Fruit fly (Drosophila melanogaster) whole organism, embryonic: ENCODE data around the gene CG13653.
A peak's percentile ranks its signal among the peaks of the same experiment; 100 is the strongest.

Source experiments
- CG10431 ChIP-seq: fragments of 200-800 bp; sonication (Bioruptor generic); optimal IDR thresholded peaks from 3 replicates; lab custom pipeline; 2018; ENCODE audit warnings: missing biosample characterization, mild to moderate bottlenecking, missing genetic modification characterization
- CG10654 ChIP-seq: fragments of 200-800 bp; sonication (Bioruptor generic); optimal IDR thresholded peaks from 2 replicates; lab custom pipeline; 2016; ENCODE audit warnings: missing biosample characterization, missing genetic modification characterization
- CG11504 ChIP-seq: fragments of 200-800 bp; sonication (Bioruptor generic); optimal IDR thresholded peaks from 3 replicates; lab custom pipeline; 2019; ENCODE audit warnings: missing biosample characterization, mild to moderate bottlenecking, missing genetic modification characterization, moderate library complexity
- CG12299 ChIP-seq: fragments of 200-800 bp; sonication (Bioruptor generic); optimal IDR thresholded peaks from 2 replicates; lab custom pipeline; 2018; ENCODE audit warnings: missing biosample characterization, mild to moderate bottlenecking, missing genetic modification characterization
- CG12391 ChIP-seq: fragments of 200-800 bp; sonication (Bioruptor generic); optimal IDR thresholded peaks from 3 replicates; lab custom pipeline; 2018; ENCODE audit warnings: missing biosample characterization, mild to moderate bottlenecking, missing genetic modification characterization, moderate library complexity
- CG12942 ChIP-seq: fragments of 200-800 bp; sonication (Bioruptor generic); optimal IDR thresholded peaks from 3 replicates; lab custom pipeline; 2016; ENCODE audit warnings: missing biosample characterization, missing genetic modification characterization
- CG13424 ChIP-seq: fragments of 200-800 bp; sonication (Bioruptor generic); optimal IDR thresholded peaks from 2 replicates; lab custom pipeline; 2019; ENCODE audit warnings: missing biosample characterization, mild to moderate bottlenecking, missing genetic modification characterization, moderate library complexity
- CG14441 ChIP-seq: fragments of 200-800 bp; sonication (Bioruptor generic); IDR thresholded peaks from 2 replicates; pipeline ENCODE4 v1.3.6; 2022; ENCODE audit warnings: missing biosample characterization, missing genetic modification characterization
- CG15073 ChIP-seq: fragments of 200-800 bp; sonication (Bioruptor generic); optimal IDR thresholded peaks from 2 replicates; lab custom pipeline; 2016; ENCODE audit warnings: missing biosample characterization, missing genetic modification characterization
- CG17612 ChIP-seq: fragments of 200-800 bp; sonication (Bioruptor generic); IDR thresholded peaks from 2 replicates; pipeline ENCODE4 v1.3.6; 2022; ENCODE audit warnings: missing biosample characterization, missing genetic modification characterization
- CG17829 ChIP-seq: fragments of 200-800 bp; optimal IDR thresholded peaks from 2 replicates; lab custom pipeline; 2019; ENCODE audit warnings: missing biosample characterization, mild to moderate bottlenecking, missing genetic modification characterization, moderate library complexity
- CG2120 ChIP-seq: fragments of 200-800 bp; sonication (Bioruptor generic); optimal IDR thresholded peaks from 3 replicates; lab custom pipeline; 2016; ENCODE audit warnings: missing biosample characterization, missing genetic modification characterization
- CG2202 ChIP-seq: fragments of 200-800 bp; sonication (Bioruptor generic); optimal IDR thresholded peaks from 2 replicates; lab custom pipeline; 2018; ENCODE audit warnings: missing biosample characterization, mild to moderate bottlenecking, missing genetic modification characterization
- CG4617 ChIP-seq: fragments of 200-800 bp; sonication (Bioruptor generic); optimal IDR thresholded peaks from 3 replicates; lab custom pipeline; 2016; ENCODE audit warnings: missing biosample characterization, missing genetic modification characterization, borderline replicate concordance
- CG6272 ChIP-seq: fragments of 200-800 bp; sonication (Bioruptor generic); IDR thresholded peaks from 2 replicates; pipeline ENCODE4 v1.3.6; 2022; ENCODE audit warnings: missing biosample characterization, missing genetic modification characterization
- CrebB ChIP-seq: fragments of 200-800 bp; sonication (Bioruptor generic); optimal IDR thresholded peaks from 3 replicates; lab custom pipeline; 2018; ENCODE audit warnings: missing biosample characterization, mild to moderate bottlenecking, missing genetic modification characterization
- D19A ChIP-seq: fragments of 200-800 bp; optimal IDR thresholded peaks from 3 replicates; lab custom pipeline; 2019; ENCODE audit warnings: missing biosample characterization, mild to moderate bottlenecking, missing genetic modification characterization, moderate library complexity
- Dfd ChIP-seq, 2 experiments: fragments of >200 bp; optimal IDR thresholded peaks; 2 replicates each; lab custom pipeline; 2017; ENCODE audit warnings: missing biosample characterization in 2 of 2, missing genetic modification characterization in 2 of 2
- Dp ChIP-seq: fragments of 200-800 bp; sonication (Bioruptor generic); optimal IDR thresholded peaks from 2 replicates; lab custom pipeline; 2018; ENCODE audit warnings: missing biosample characterization, mild to moderate bottlenecking, missing genetic modification characterization, moderate library complexity
- GATAe ChIP-seq: fragments of 200-800 bp; sonication (Bioruptor generic); conservative IDR thresholded peaks from 2 replicates; pipeline ENCODE4 v1.3.6; 2022; ENCODE audit warnings: missing biosample characterization, missing genetic modification characterization
- H2.0 ChIP-seq: fragments of 200-800 bp; sonication (Bioruptor generic); IDR thresholded peaks from 2 replicates; pipeline ENCODE4 v1.3.6; 2022; ENCODE audit warnings: missing biosample characterization, missing genetic modification characterization
- HmgZ ChIP-seq: fragments of 200-800 bp; sonication (Bioruptor generic); optimal IDR thresholded peaks from 2 replicates; lab custom pipeline; 2018; ENCODE audit warnings: missing biosample characterization, mild to moderate bottlenecking, missing genetic modification characterization
- Kr ChIP-seq: fragments of 200-800 bp; sonication (Bioruptor generic); optimal IDR thresholded peaks from 2 replicates; lab custom pipeline; 2017; ENCODE audit warnings: missing biosample characterization, mild to moderate bottlenecking, missing genetic modification characterization
- Lpt ChIP-seq: fragments of >200 bp; optimal IDR thresholded peaks from 2 replicates; lab custom pipeline; 2018; ENCODE audit warnings: missing biosample characterization, missing genetic modification characterization
- MBD-R2 ChIP-seq: fragments of 200-800 bp; sonication (Bioruptor generic); IDR thresholded peaks from 2 replicates; pipeline ENCODE4 v1.3.6; 2022; ENCODE audit warnings: missing biosample characterization, missing genetic modification characterization
- Max ChIP-seq: fragments of 200-800 bp; sonication (Bioruptor generic); optimal IDR thresholded peaks from 2 replicates; lab custom pipeline; 2016; ENCODE audit warnings: missing biosample characterization, mild to moderate bottlenecking, missing genetic modification characterization
- Rx ChIP-seq: fragments of 200-800 bp; sonication (Bioruptor generic); IDR thresholded peaks from 2 replicates; pipeline ENCODE4 v1.3.6; 2022; ENCODE audit warnings: missing biosample characterization, missing genetic modification characterization
- Six4 ChIP-seq: fragments of 200-800 bp; sonication (Bioruptor generic); optimal IDR thresholded peaks from 2 replicates; lab custom pipeline; 2016; ENCODE audit warnings: missing biosample characterization, missing genetic modification characterization
- Spps ChIP-seq: fragments of 200-800 bp; sonication (Bioruptor generic); optimal IDR thresholded peaks from 2 replicates; lab custom pipeline; 2018; ENCODE audit warnings: missing biosample characterization, mild to moderate bottlenecking, missing genetic modification characterization
- Sry-β ChIP-seq: fragments of 200-800 bp; sonication (Bioruptor generic); optimal IDR thresholded peaks from 2 replicates; lab custom pipeline; 2018; ENCODE audit warnings: missing biosample characterization, mild to moderate bottlenecking, missing genetic modification characterization, moderate library complexity
- Stat92E ChIP-seq, 3 experiments: fragments of >200 bp in 2 of 3; fragments of 200-800 bp in 1 of 3; sonication (Bioruptor generic) in 1 of 3; optimal IDR thresholded peaks; 2 replicates each; lab custom pipeline; 2017 to 2019; ENCODE audit warnings: missing biosample characterization in 3 of 3, missing genetic modification characterization in 3 of 3, mild to moderate bottlenecking in 1 of 3, moderate library complexity in 1 of 3
- Tbp ChIP-seq: fragments of >200 bp; optimal IDR thresholded peaks from 2 replicates; lab custom pipeline; 2018; ENCODE audit warnings: missing biosample characterization, missing genetic modification characterization
- ato ChIP-seq: fragments of 200-800 bp; sonication (Bioruptor generic); IDR thresholded peaks from 2 replicates; pipeline ENCODE4 v1.3.6; 2022; ENCODE audit warnings: missing biosample characterization, missing genetic modification characterization; ENCODE audit not compliant: partially characterized antibody
- dan ChIP-seq: fragments of 200-800 bp; sonication (Bioruptor generic); IDR thresholded peaks from 2 replicates; pipeline ENCODE4 v1.3.6; 2022; ENCODE audit warnings: missing biosample characterization, missing genetic modification characterization
- dati ChIP-seq: fragments of 200-800 bp; sonication (Bioruptor generic); IDR thresholded peaks from 2 replicates; pipeline ENCODE4 v1.3.6; 2022; ENCODE audit warnings: missing biosample characterization, missing genetic modification characterization
- eyg ChIP-seq: fragments of 200-800 bp; sonication (Bioruptor generic); optimal IDR thresholded peaks from 3 replicates; lab custom pipeline; 2016; ENCODE audit warnings: missing biosample characterization, missing genetic modification characterization
- fru ChIP-seq: fragments of >200 bp; optimal IDR thresholded peaks from 2 replicates; lab custom pipeline; 2017
- gem ChIP-seq: fragments of 200-800 bp; sonication (Bioruptor generic); optimal IDR thresholded peaks from 2 replicates; lab custom pipeline; 2019; ENCODE audit warnings: missing biosample characterization, mild to moderate bottlenecking, missing genetic modification characterization, moderate library complexity
- ind ChIP-seq: fragments of 200-800 bp; sonication (Bioruptor generic); optimal IDR thresholded peaks from 3 replicates; lab custom pipeline; 2016; ENCODE audit warnings: missing biosample characterization, missing genetic modification characterization
- ken ChIP-seq: fragments of 200-800 bp; sonication (Bioruptor generic); IDR thresholded peaks from 3 replicates; pipeline ENCODE4 v1.3.6; 2022; ENCODE audit warnings: missing biosample characterization, missing genetic modification characterization
- klu ChIP-seq: fragments of 200-800 bp; sonication (Bioruptor generic); IDR thresholded peaks from 2 replicates; pipeline ENCODE4 v1.3.6; 2022; ENCODE audit warnings: missing biosample characterization, missing genetic modification characterization
- org-1 ChIP-seq: fragments of 200-800 bp; sonication (Bioruptor generic); optimal IDR thresholded peaks from 2 replicates; lab custom pipeline; 2017; ENCODE audit warnings: missing biosample characterization, missing genetic modification characterization
- pros ChIP-seq: fragments of 200-800 bp; sonication (Bioruptor generic); optimal IDR thresholded peaks from 3 replicates; lab custom pipeline; 2019; ENCODE audit warnings: missing biosample characterization, mild to moderate bottlenecking, missing genetic modification characterization, moderate library complexity
- sim ChIP-seq: fragments of 200-800 bp; sonication (Bioruptor generic); IDR thresholded peaks from 2 replicates; pipeline ENCODE4 v1.3.6; 2022; ENCODE audit warnings: missing biosample characterization, missing genetic modification characterization
- slbo ChIP-seq: fragments of 200-800 bp; sonication (Bioruptor generic); IDR thresholded peaks from 2 replicates; pipeline ENCODE4 v1.3.6; 2022; ENCODE audit warnings: missing biosample characterization, missing genetic modification characterization
- slp2 ChIP-seq: fragments of 200-800 bp; sonication (Bioruptor generic); optimal IDR thresholded peaks from 2 replicates; lab custom pipeline; 2016; ENCODE audit warnings: missing biosample characterization, missing genetic modification characterization
- tll ChIP-seq, 2 experiments: fragments of 200-800 bp in 1 of 2; fragments of >200 bp in 1 of 2; sonication (Bioruptor generic) in 1 of 2; optimal IDR thresholded peaks; 2 replicates each; lab custom pipeline; 2017 to 2019; ENCODE audit warnings: missing biosample characterization in 2 of 2, missing genetic modification characterization in 2 of 2, mild to moderate bottlenecking in 1 of 2, moderate library complexity in 1 of 2
- trh ChIP-seq: fragments of 200-800 bp; sonication (Bioruptor generic); optimal IDR thresholded peaks from 2 replicates; lab custom pipeline; 2016; ENCODE audit warnings: missing biosample characterization, missing genetic modification characterization

The CG13653 gene

DNA sequence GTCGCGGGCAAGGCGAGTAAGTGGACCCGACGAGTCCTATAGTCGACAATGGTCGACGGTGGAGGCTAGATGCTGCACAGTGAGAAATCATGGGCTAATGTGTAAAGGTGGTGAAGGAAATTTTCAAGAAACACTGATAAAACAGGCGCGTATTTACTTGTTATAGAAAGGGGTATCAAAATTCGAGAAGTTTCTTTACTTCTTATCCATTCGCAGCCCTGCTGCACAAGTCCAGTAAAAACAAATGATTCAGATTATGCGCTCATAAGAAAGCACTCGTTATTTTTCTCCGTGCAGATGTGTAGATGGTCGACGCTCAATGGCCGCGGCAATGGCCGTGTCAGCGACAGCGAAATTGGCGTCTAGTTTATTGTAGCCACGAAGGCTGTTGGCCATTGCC is 18.8 kb upstream of the CG13653 start (continued):
- TF ChIP-seq Sry-β (GFP tag; lab: Kevin White, UChicago) (no peak), gem (tag; lab: Kevin White, UChicago) (peak; percentile 31)
- TF ChIP-seq, all 482 proteins: peak for 35

DNA sequence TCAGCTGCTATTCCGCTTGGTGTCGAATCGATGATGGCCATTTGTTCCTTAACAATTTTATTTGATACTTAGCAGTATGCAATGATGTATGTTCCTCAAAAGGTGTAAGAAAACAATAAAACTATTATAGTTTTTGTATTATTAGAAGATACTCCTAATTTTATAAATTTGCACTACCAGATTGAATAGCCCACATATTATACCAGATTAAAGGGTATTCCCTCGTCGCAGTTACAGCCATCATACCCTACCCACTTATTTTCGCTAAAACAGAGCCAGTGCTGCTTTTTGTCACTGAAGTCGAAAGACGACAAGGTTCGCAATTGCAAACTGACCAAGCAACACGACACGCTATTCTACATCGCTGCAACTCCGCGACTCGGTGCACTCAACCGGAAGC is 17.9 kb upstream of the CG13653 start:
- TF ChIP-seq Spps (tag; lab: Kevin White, UChicago) (no peak), D19A (tag; lab: Kevin White, UChicago) (peak; percentile 67)

dm6 chr3R:25178521-25178920 is 16.8 kb upstream of the CG13653 start:
- TF ChIP-seq CG12299 (tag; lab: Kevin White, UChicago) (no peak), H2.0 (GFP tag; lab: Robert Waterston, UW) (peak; percentile 79), CG10431 (GFP tag; lab: Kevin White, UChicago) (no peak), HmgZ (tag; lab: Kevin White, UChicago) (peak; percentile 9), MBD-R2 (GFP tag; lab: Robert Waterston, UW) (no peak), Six4 (GFP tag; lab: Kevin White, UChicago) (peak; percentile 5), klu (GFP tag; lab: Robert Waterston, UW) (0 out of 2 replicates have a peak, but pooled peaks have one; percentile 12), Kr (GFP tag; lab: Kevin White, UChicago) (no peak), CG17612 (GFP tag; lab: Robert Waterston, UW) (0 out of 2 replicates have a peak, but pooled peaks have one; percentile 16), sim (GFP tag; lab: Robert Waterston, UW) (no peak), ken (GFP tag; lab: Robert Waterston, UW) (peak; percentile 37; the same call in 1 of the 3 replicates), org-1 (GFP tag; lab: Kevin White, UChicago) (peak; percentile 22), CG14441 (GFP tag; lab: Robert Waterston, UW) (peak; percentile 63), Dp (no peak), dati (GFP tag; lab: Robert Waterston, UW) (no peak), dan (GFP tag; lab: Robert Waterston, UW) (peak; percentile 93), CG2120 (GFP tag; lab: Kevin White, UChicago) (peak; percentile 29), tll (GFP tag; optimal IDR thresholded peaks at IDR 0.05; lab: Kevin White, UChicago) (no peak), ind (no peak), CG10654 (GFP tag; lab: Kevin White, UChicago) (no peak), slbo (GFP tag; lab: Robert Waterston, UW) (peak; percentile 48), slp2 (no peak), CG12942 (GFP tag; lab: Kevin White, UChicago) (peak; percentile 62), fru (lab: Kevin White, UChicago) (no peak), CG12391 (tag; lab: Kevin White, UChicago) (peak; percentile 81), Max (GFP tag; lab: Kevin White, UChicago) (peak; percentile 28), ato (GFP tag; lab: Robert Waterston, UW) (no peak), Tbp (GFP tag; lab: Kevin White, UChicago) (no peak), Lpt (GFP tag; lab: Kevin White, UChicago) (no peak), Dfd (GFP tag; optimal IDR thresholded peaks at IDR 0.05; lab: Kevin White, UChicago) (no peak), CG13424 (tag; lab: Kevin White, UChicago) (peak; percentile 68), Stat92E (GFP tag; optimal IDR thresholded peaks at IDR 0.05; lab: Kevin White, UChicago) (no peak), Rx (GFP tag; lab: Robert Waterston, UW) (no peak), trh (GFP tag; lab: Kevin White, UChicago) (no peak), CG4617 (GFP tag; lab: Kevin White, UChicago) (peak; percentile 37), CG15073 (GFP tag; lab: Kevin White, UChicago) (no peak), CG6272 (GFP tag; lab: Robert Waterston, UW) (peak; percentile 64), CG17829 (peak; percentile 75), eyg (GFP tag; lab: Kevin White, UChicago) (no peak), GATAe (no peak), CrebB (tag; lab: Kevin White, UChicago) (peak; percentile 13), CG2202 (tag; lab: Kevin White, UChicago) (peak; percentile 70), pros (GFP tag; lab: Kevin White, UChicago) (no peak), CG11504 (tag; lab: Kevin White, UChicago) (peak; percentile 60)
